Fruit fly (Drosophila melanogaster): ENCODE data around the gene Cpr67B.

Cpr67B gene

DNA sequence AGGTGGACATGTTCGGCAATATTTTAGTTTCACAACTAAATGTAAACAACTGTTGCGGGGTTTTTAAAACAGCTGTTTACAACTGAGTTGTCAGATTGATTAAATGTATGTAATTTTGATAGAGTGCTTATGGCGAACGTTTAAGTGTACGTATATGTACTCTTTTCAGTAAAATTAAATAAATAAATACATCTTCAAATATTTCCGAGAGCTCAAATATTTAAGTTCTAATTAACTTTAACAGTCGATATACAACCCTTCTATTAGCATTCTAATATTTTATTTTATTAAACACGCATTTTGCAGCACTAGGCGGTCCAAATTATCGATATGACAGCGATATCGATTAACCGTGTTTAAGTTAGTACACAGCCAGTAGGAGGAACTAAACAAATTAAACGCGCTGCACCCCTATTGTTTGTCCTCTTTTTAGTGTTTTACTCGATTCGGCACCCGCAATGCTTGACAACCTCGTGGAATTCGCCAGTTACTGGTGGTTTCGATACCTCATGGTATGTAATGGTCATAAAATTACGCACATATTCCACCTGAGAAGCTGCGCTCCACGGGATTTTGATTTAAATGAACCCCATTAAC is 47.0 kb downstream of the Cpr67B start, which contains the start of the genes CG3448 and ghi (continued):
- TF ChIP-seq CG6683 (GFP tag; optimal IDR thresholded peaks at IDR 0.05) (peak; percentile 37), CG2889 (GFP tag; IDR thresholded peaks at IDR 0.05) (no peak), ttk (GFP tag; IDR thresholded peaks at IDR 0.05) (peak; percentile 42; the same call in 1 of the 2 replicates), crp (GFP tag; optimal IDR thresholded peaks at IDR 0.05) (peak; percentile 13 to 84), tgo (GFP tag; IDR thresholded peaks at IDR 0.05) (no peak), CG10543 (GFP tag; optimal IDR thresholded peaks at IDR 0.05) (peak; percentile 53), Nf-YA (GFP tag; IDR thresholded peaks at IDR 0.05) (no peak), shn (GFP tag; optimal IDR thresholded peaks at IDR 0.05) (no peak), grn (GFP tag; optimal IDR thresholded peaks at IDR 0.05) (peak; percentile 1), vfl (GFP tag; optimal IDR thresholded peaks at IDR 0.05) (peak; percentile 14), CG17912 (GFP tag; optimal IDR thresholded peaks at IDR 0.05) (peak; percentile 6), nmo (GFP tag; optimal IDR thresholded peaks at IDR 0.05) (peak; percentile 55), cas (GFP tag; IDR thresholded peaks at IDR 0.05) (no peak), Lhr (GFP tag; optimal IDR thresholded peaks at IDR 0.05) (peak; percentile 13), cad (GFP tag; optimal IDR thresholded peaks at IDR 0.05) (peak; percentile 31), CG14441 (GFP tag; IDR thresholded peaks at IDR 0.05) (peak; percentile 40; the same call in 1 of the 2 replicates), Eip74EF (GFP tag; optimal IDR thresholded peaks at IDR 0.05) (peak; percentile 1 to 54), dimm (GFP tag; IDR thresholded peaks at IDR 0.05) (no peak), Dp (GFP tag; optimal IDR thresholded peaks at IDR 0.05) (peak; percentile 61), CoRest (tag; optimal IDR thresholded peaks at IDR 0.05) (peak; percentile 54), pho (GFP tag; optimal IDR thresholded peaks at IDR 0.05) (peak; percentile 28), CG4854 (GFP tag; optimal IDR thresholded peaks at IDR 0.05) (peak; percentile 0), gcm (GFP tag; optimal IDR thresholded peaks at IDR 0.05) (peak; percentile 62), CG7928 (GFP tag; optimal IDR thresholded peaks at IDR 0.05) (no peak), CG9797 (GFP tag; optimal IDR thresholded peaks at IDR 0.05) (peak; percentile 14), pum (GFP tag; optimal IDR thresholded peaks at IDR 0.05) (peak; percentile 11), Sox102F (GFP tag; optimal IDR thresholded peaks at IDR 0.05) (peak; percentile 52), kah (GFP tag; optimal IDR thresholded peaks at IDR 0.05) (peak; percentile 32), cwo (GFP tag; optimal IDR thresholded peaks at IDR 0.05) (peak; percentile 41), CG11504 (tag; optimal IDR thresholded peaks at IDR 0.05) (peak; percentile 71), Fer3 (tag; optimal IDR thresholded peaks at IDR 0.05) (peak; percentile 68), run (tag; optimal IDR thresholded peaks at IDR 0.05) (no peak), CG12155 (GFP tag; optimal IDR thresholded peaks at IDR 0.05) (peak; percentile 57), rib (GFP tag; IDR thresholded peaks at IDR 0.05) (no peak), CG17568 (GFP tag; optimal IDR thresholded peaks at IDR 0.05) (no peak), CG33213 (GFP tag; optimal IDR thresholded peaks at IDR 0.05) (peak; percentile 6), ac (GFP tag; optimal IDR thresholded peaks at IDR 0.05) (no peak), D19A (tag; optimal IDR thresholded peaks at IDR 0.05) (peak; percentile 45), CG32532 (GFP tag; IDR thresholded peaks at IDR 0.05) (no peak; the same call in 1 of the 2 replicates), pros (GFP tag; optimal IDR thresholded peaks at IDR 0.05) (no peak), btn (GFP tag; optimal IDR thresholded peaks at IDR 0.05) (no peak), CG33557 (GFP tag; optimal IDR thresholded peaks at IDR 0.05) (no peak), CG1647 (GFP tag; optimal IDR thresholded peaks at IDR 0.05) (no peak), dm (GFP tag; optimal IDR thresholded peaks at IDR 0.05) (peak; percentile 15), CG4404 (GFP tag; IDR thresholded peaks at IDR 0.05) (peak; percentile 49; the same call in 1 of the 2 replicates), chn (GFP tag; optimal IDR thresholded peaks at IDR 0.05) (peak; percentile 24), CG9817 (tag; optimal IDR thresholded peaks at IDR 0.05) (peak; percentile 73), klu (GFP tag; IDR thresholded peaks at IDR 0.05) (no peak), CG7987 (GFP tag; optimal IDR thresholded peaks at IDR 0.05) (peak; percentile 66), Adf1 (GFP tag; IDR thresholded peaks at IDR 0.05) (no peak)
